Worm (Caenorhabditis elegans) whole organism, young adult: ENCODE data around the gene vrp-1.

Source experiments
- B0019.2 ChIP-seq: fragments of 200-800 bp; sonication (Bioruptor generic); conservative IDR thresholded peaks from 2 replicates; pipeline ENCODE4 v1.3.6; 2022; ENCODE audit warnings: missing genetic modification reagents, missing genetic modification characterization, missing compliant biosample characterization
- C17E4.6 ChIP-seq: fragments of 200-800 bp; sonication (Bioruptor generic); IDR thresholded peaks from 2 replicates; pipeline ENCODE4 v1.3.6; 2022; ENCODE audit warnings: missing genetic modification reagents, missing genetic modification characterization, missing compliant biosample characterization
- F10E7.11 ChIP-seq: sonication (generic microtip); optimal IDR thresholded peaks from 2 replicates; lab custom pipeline; 2017; ENCODE audit warnings: mild to moderate bottlenecking, missing genetic modification characterization, moderate library complexity, missing compliant biosample characterization
- F57C9.4 ChIP-seq: sonication (generic microtip); optimal IDR thresholded peaks from 2 replicates; lab custom pipeline; 2017; ENCODE audit warnings: mild to moderate bottlenecking, missing genetic modification characterization, missing compliant biosample characterization
- Y56A3A.18 ChIP-seq: fragments of 200-800 bp; sonication (Bioruptor generic); IDR thresholded peaks from 2 replicates; pipeline ENCODE4 v1.3.6; 2022; ENCODE audit warnings: missing genetic modification reagents, missing genetic modification characterization, missing compliant biosample characterization
- Y95B8A.8 ChIP-seq: fragments of 200-800 bp; sonication (Bioruptor generic); IDR thresholded peaks from 2 replicates; pipeline ENCODE4 v1.3.6; 2022; ENCODE audit warnings: missing genetic modification reagents, missing genetic modification characterization, missing compliant biosample characterization
- ZK185.1 ChIP-seq: sonication (generic microtip); optimal IDR thresholded peaks from 2 replicates; lab custom pipeline; 2016; ENCODE audit warnings: mild to moderate bottlenecking, missing genetic modification characterization, missing compliant biosample characterization; ENCODE audit not compliant: poor library complexity, severe bottlenecking
- akir-1 ChIP-seq: fragments of 200-800 bp; sonication (Bioruptor generic); optimal IDR thresholded peaks from 2 replicates; lab custom pipeline; 2018; ENCODE audit warnings: mild to moderate bottlenecking, missing genetic modification characterization, moderate library complexity, missing compliant biosample characterization
- aptf-3 ChIP-seq: fragments of 200-800 bp; sonication (Bioruptor generic); IDR thresholded peaks from 2 replicates; pipeline ENCODE4 v1.3.6; 2022; ENCODE audit warnings: missing genetic modification characterization, missing compliant biosample characterization
- ceh-100 ChIP-seq: fragments of 200-800 bp; sonication (Bioruptor generic); IDR thresholded peaks from 2 replicates; pipeline ENCODE4 v1.3.6; 2022; ENCODE audit warnings: missing genetic modification reagents, missing genetic modification characterization, missing compliant biosample characterization
- ceh-58 ChIP-seq: fragments of 200-800 bp; sonication (Bioruptor generic); IDR thresholded peaks from 2 replicates; pipeline ENCODE4 v1.3.6; 2022; ENCODE audit warnings: missing genetic modification characterization, missing compliant biosample characterization
- ceh-79 ChIP-seq: sonication (generic microtip); optimal IDR thresholded peaks from 2 replicates; lab custom pipeline; 2017; ENCODE audit warnings: mild to moderate bottlenecking, missing genetic modification characterization, missing compliant biosample characterization
- chd-7 ChIP-seq: sonication (generic microtip); optimal IDR thresholded peaks from 2 replicates; lab custom pipeline; 2016; ENCODE audit warnings: mild to moderate bottlenecking, missing genetic modification characterization, moderate library complexity, missing compliant biosample characterization
- die-1 ChIP-seq: sonication (generic microtip); optimal IDR thresholded peaks from 2 replicates; lab custom pipeline; 2016; ENCODE audit warnings: missing genotype, mild to moderate bottlenecking, missing genetic modification characterization, missing compliant biosample characterization
- dox-1 ChIP-seq: fragments of 200-800 bp; sonication (Bioruptor generic); IDR thresholded peaks from 2 replicates; pipeline ENCODE4 v1.3.6; 2022; ENCODE audit warnings: missing genetic modification reagents, missing genetic modification characterization, missing compliant biosample characterization
- dpff-1 ChIP-seq: sonication (generic microtip); optimal IDR thresholded peaks from 2 replicates; lab custom pipeline; 2017; ENCODE audit warnings: mild to moderate bottlenecking, missing genetic modification characterization, missing compliant biosample characterization
- dpl-1 ChIP-seq: fragments of 150-350 bp; optimal IDR thresholded peaks from 2 replicates; lab custom pipeline; 2014; ENCODE audit warnings: missing biosample characterization, missing genetic modification reagents, missing genetic modification characterization
- egrh-3 ChIP-seq: fragments of 200-800 bp; sonication (Bioruptor generic); IDR thresholded peaks from 2 replicates; pipeline ENCODE4 v1.3.6; 2022; ENCODE audit warnings: missing genetic modification reagents, missing genetic modification characterization, missing compliant biosample characterization
- ekl-4 ChIP-seq: fragments of 200-800 bp; sonication (Bioruptor generic); IDR thresholded peaks from 2 replicates; pipeline ENCODE4 v1.3.6; 2022; ENCODE audit warnings: missing genetic modification reagents, missing genetic modification characterization, missing compliant biosample characterization
- hmg-1.2 ChIP-seq: fragments of 200-800 bp; sonication (Bioruptor generic); IDR thresholded peaks from 2 replicates; pipeline ENCODE4 v1.3.6; 2022; ENCODE audit warnings: missing genetic modification reagents, missing genetic modification characterization, missing compliant biosample characterization
- hrde-1 ChIP-seq: sonication (generic microtip); optimal IDR thresholded peaks from 2 replicates; lab custom pipeline; 2016; ENCODE audit warnings: missing genetic modification characterization, mild to moderate bottlenecking, missing compliant biosample characterization, moderate library complexity, missing genotype, missing genetic modification reagents, borderline replicate concordance
- hsf-1 ChIP-seq: fragments of 200-800 bp; sonication (Bioruptor generic); IDR thresholded peaks from 2 replicates; pipeline ENCODE4 v1.3.6; 2022; ENCODE audit warnings: missing genetic modification reagents, missing genetic modification characterization, missing compliant biosample characterization
- let-607 ChIP-seq, 2 experiments: fragments of 200-800 bp in 1 of 2; sonication (Bioruptor generic) in 1 of 2; sonication (generic microtip) in 1 of 2; optimal IDR thresholded peaks; 2 replicates each; lab custom pipeline; 2016 to 2018; ENCODE audit warnings: mild to moderate bottlenecking in 2 of 2, missing compliant biosample characterization in 2 of 2, missing genetic modification characterization in 2 of 2, moderate library complexity in 2 of 2, missing genotype in 1 of 2
- lin-26 ChIP-seq: fragments of 200-800 bp; sonication (Bioruptor generic); IDR thresholded peaks from 2 replicates; pipeline ENCODE4 v1.3.6; 2022; ENCODE audit warnings: missing genetic modification reagents, missing genetic modification characterization, missing compliant biosample characterization
- lin-54 ChIP-seq: fragments of 200-800 bp; sonication (Bioruptor generic); optimal IDR thresholded peaks from 2 replicates; lab custom pipeline; 2018; ENCODE audit warnings: mild to moderate bottlenecking, missing genetic modification characterization, missing compliant biosample characterization
- lir-1 ChIP-seq: fragments of 200-800 bp; sonication (Bioruptor generic); conservative IDR thresholded peaks from 2 replicates; pipeline ENCODE4 v1.3.6; 2022; ENCODE audit warnings: missing genetic modification reagents, missing genetic modification characterization, missing compliant biosample characterization
- lsl-1 ChIP-seq: fragments of 200-800 bp; sonication (Bioruptor generic); optimal IDR thresholded peaks from 2 replicates; lab custom pipeline; 2018; ENCODE audit warnings: mild to moderate bottlenecking, missing genetic modification characterization, moderate library complexity, missing compliant biosample characterization
- lsy-27 ChIP-seq: sonication (generic microtip); optimal IDR thresholded peaks from 2 replicates; lab custom pipeline; 2017; ENCODE audit warnings: missing genetic modification characterization, mild to moderate bottlenecking, missing compliant biosample characterization, antibody characterized with exemption, missing genotype, borderline replicate concordance; ENCODE audit not compliant: insufficient read depth
- madf-3 ChIP-seq: fragments of 200-800 bp; sonication (Bioruptor generic); IDR thresholded peaks from 2 replicates; pipeline ENCODE4 v1.3.6; 2022; ENCODE audit warnings: missing genetic modification reagents, missing genetic modification characterization, missing compliant biosample characterization
- madf-6 ChIP-seq: fragments of 200-800 bp; sonication (Bioruptor generic); IDR thresholded peaks from 2 replicates; pipeline ENCODE4 v1.3.6; 2022; ENCODE audit warnings: missing genetic modification reagents, missing genetic modification characterization, missing compliant biosample characterization
- nfya-1 ChIP-seq: sonication (generic microtip); optimal IDR thresholded peaks from 2 replicates; lab custom pipeline; 2017; ENCODE audit warnings: antibody characterized with exemption, missing compliant biosample characterization, missing genetic modification characterization, borderline replicate concordance; ENCODE audit not compliant: insufficient read depth
- repo-1 ChIP-seq: sonication (generic microtip); optimal IDR thresholded peaks from 2 replicates; lab custom pipeline; 2017; ENCODE audit warnings: mild to moderate bottlenecking, missing genetic modification characterization, missing compliant biosample characterization
- rpc-1 ChIP-seq, 2 experiments: fragments of 150-350 bp in 1 of 2; sonication (generic microtip) in 1 of 2; optimal IDR thresholded peaks; 2 replicates each; lab custom pipeline; 2014 to 2018; ENCODE audit warnings: missing biosample characterization in 1 of 2, missing genetic modification characterization in 1 of 2, missing genetic modification reagents in 1 of 2, missing genotype in 1 of 2
- snpc-1.1 ChIP-seq: sonication (generic microtip); optimal IDR thresholded peaks from 2 replicates; lab custom pipeline; 2017; ENCODE audit warnings: missing genetic modification characterization, mild to moderate bottlenecking, missing compliant biosample characterization, antibody characterized with exemption, moderate library complexity, missing genotype, missing genetic modification reagents; ENCODE audit not compliant: insufficient read depth
- sptf-2 ChIP-seq: fragments of 200-800 bp; sonication (Bioruptor generic); optimal IDR thresholded peaks from 2 replicates; lab custom pipeline; 2018; ENCODE audit warnings: mild to moderate bottlenecking, missing genetic modification characterization, missing compliant biosample characterization
- zfh-2 ChIP-seq: fragments of 200-800 bp; sonication (Bioruptor generic); conservative IDR thresholded peaks from 2 replicates; pipeline ENCODE4 v1.3.6; 2022; ENCODE audit warnings: missing genetic modification reagents, missing genetic modification characterization, missing compliant biosample characterization
- ztf-18 ChIP-seq: sonication (generic microtip); optimal IDR thresholded peaks from 2 replicates; lab custom pipeline; 2016; ENCODE audit warnings: missing genotype, mild to moderate bottlenecking, missing genetic modification characterization, missing compliant biosample characterization

Gene vrp-1

DNA sequence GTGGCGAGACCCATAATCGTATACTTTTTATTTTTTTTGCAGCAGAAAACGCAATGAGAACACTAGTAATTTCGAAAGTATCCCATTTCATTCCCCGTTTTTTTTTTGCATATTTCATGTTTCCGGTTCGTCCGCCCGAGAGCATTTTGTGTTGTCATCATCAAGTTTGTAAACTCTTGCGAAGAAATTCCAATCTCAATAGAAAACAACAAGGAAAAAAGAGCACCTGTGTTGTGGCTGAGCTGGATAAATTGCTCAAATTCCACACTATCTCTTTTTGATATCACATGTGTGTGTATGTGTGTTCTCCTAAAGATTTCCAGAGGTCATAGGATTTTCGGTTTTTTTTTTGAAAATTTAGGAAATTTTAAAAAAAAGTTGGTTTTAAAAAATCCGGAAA lies 19.6 kb downstream of the vrp-1 start (continued):
- TF ChIP-seq lin-26 (no peak), hmg-1.2 (GFP tag; lab: Robert Waterston, UW) (0 out of 2 replicates have a peak, but pooled peaks have one; percentile 4), let-607 (tag; optimal IDR thresholded peaks at IDR 0.05; lab: Kevin White, UChicago) (no peak), madf-3 (0 out of 2 replicates have a peak, but pooled peaks have one; percentile 42), lsy-27 (tag; lab: Kevin White, UChicago) (no peak), F57C9.4 (peak; percentile 84), repo-1 (tag; lab: Kevin White, UChicago) (peak; percentile 14), sptf-2 (GFP tag; lab: Kevin White, UChicago) (no peak), F10E7.11 (peak; percentile 43), dox-1 (no peak), lir-1 (GFP tag; lab: Robert Waterston, UW) (no peak), Y95B8A.8 (GFP tag; lab: Robert Waterston, UW) (no peak), hrde-1 (tag; lab: Kevin White, UChicago) (peak; percentile 7), snpc-1.1 (tag; lab: Kevin White, UChicago) (no peak), Y56A3A.18 (peak; percentile 31; the same call in 1 of the 2 replicates), akir-1 (no peak), rpc-1 (optimal IDR thresholded peaks at IDR 0.05; lab: Kevin White, UChicago) (no peak), rpc-1 (tag; optimal IDR thresholded peaks at IDR 0.05; lab: Kevin White, UChicago) (no peak), aptf-3 (GFP tag; lab: Robert Waterston, UW) (no peak), dpff-1 (tag; lab: Kevin White, UChicago) (peak; percentile 66), hsf-1 (GFP tag; lab: Robert Waterston, UW) (peak; percentile 67), ceh-79 (peak; percentile 68)

DNA sequence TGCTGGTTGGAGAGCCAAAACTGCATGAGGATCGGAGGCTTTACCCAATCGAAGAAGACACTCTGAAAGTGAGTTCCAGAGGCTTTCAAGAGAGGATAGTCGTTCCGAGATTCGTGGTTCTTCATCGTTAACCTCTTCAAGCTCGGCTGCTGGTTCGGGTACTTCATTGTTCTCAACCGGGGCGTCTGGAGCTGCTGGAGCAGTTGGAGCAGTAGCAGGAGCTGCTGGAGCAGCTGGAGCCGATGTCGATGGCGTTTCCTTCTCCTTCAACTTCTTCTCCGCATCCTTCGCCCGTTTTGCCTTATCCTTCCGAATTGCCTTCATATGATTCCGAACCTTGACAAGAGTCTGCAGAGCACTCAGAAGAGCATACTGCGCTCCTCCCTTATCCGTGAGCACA lies 23.0 kb downstream of the vrp-1 start:
- TF ChIP-seq ceh-58: no peak
- no peak for TF ChIP-seq akir-1
- no peak for TF ChIP-seq ZK185.1
- no peak for TF ChIP-seq lsl-1 (GFP tag; lab: Kevin White, UChicago)
- peak; percentile 54; the same call in 1 of the 2 replicates for TF ChIP-seq egrh-3 (GFP tag; lab: Robert Waterston, UW)
- peak; percentile 52; the same call in 1 of the 2 replicates for TF ChIP-seq zfh-2 (GFP tag; lab: Robert Waterston, UW)
- TF ChIP-seq B0019.2: no peak

DNA sequence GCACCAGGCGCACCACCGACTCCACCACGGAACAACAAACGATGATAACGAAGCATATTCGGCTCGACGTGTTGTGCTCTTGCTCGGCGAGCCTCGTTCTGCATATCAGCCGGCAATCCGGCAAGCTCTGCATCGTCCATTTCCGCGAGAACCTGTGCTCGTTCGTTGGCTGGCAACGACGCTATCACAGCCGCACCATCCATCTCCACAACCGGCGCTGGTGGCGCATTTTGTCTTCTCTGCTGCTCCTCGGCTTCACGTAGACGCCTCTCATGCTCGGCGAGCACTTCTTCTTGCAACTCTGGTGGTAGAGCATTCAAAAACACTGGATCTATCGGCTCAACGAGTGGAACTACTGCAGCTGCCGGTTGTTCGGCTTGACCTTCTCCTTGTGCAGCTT lies 25.5 kb downstream of the vrp-1 start:
- TF ChIP-seq lin-54 (no peak), zfh-2 (GFP tag; lab: Robert Waterston, UW) (peak; percentile 81), dpl-1 (GFP tag; lab: Kevin White, UChicago) (no peak), nfya-1 (no peak), egrh-3 (GFP tag; lab: Robert Waterston, UW) (peak; percentile 15; the same call in 1 of the 2 replicates), ceh-58 (0 out of 2 replicates have a peak, but pooled peaks have one; percentile 25), madf-6 (GFP tag; lab: Robert Waterston, UW) (no peak), dpff-1 (tag; lab: Kevin White, UChicago) (no peak), ceh-100 (no peak), die-1 (tag; lab: Kevin White, UChicago) (no peak), ztf-18 (tag; lab: Kevin White, UChicago) (no peak), dox-1 (no peak), sptf-2 (GFP tag; lab: Kevin White, UChicago) (no peak), chd-7 (tag; lab: Kevin White, UChicago) (no peak), C17E4.6 (GFP tag; lab: Robert Waterston, UW) (no peak), ekl-4 (GFP tag; lab: Robert Waterston, UW) (0 out of 2 replicates have a peak, but pooled peaks have one; percentile 44)
- TF ChIP-seq, all 124 proteins: peak for 4
